Fruit fly (Drosophila melanogaster): ENCODE data around the gene TkR86C.

- TF ChIP-seq ttk (optimal IDR thresholded peaks at IDR 0.05) (no peak), psq (optimal IDR thresholded peaks at IDR 0.05) (no peak), Myc (optimal IDR thresholded peaks at IDR 0.05) (no peak), insv (optimal IDR thresholded peaks at IDR 0.05) (no peak), Sin3A (optimal IDR thresholded peaks at IDR 0.05) (no peak), h (optimal IDR thresholded peaks at IDR 0.05) (no peak)
Measured at dm6 chr3R:10688160-10688559, 62.9 kb downstream of the TkR86C start.
